Fruit fly (Drosophila melanogaster) whole organism, embryonic: ENCODE measurements around the gene CG14598.

ENCODE experiments used
- BEAF-32 ChIP-seq: fragments of 200-800 bp; sonication (Bioruptor generic); optimal IDR thresholded peaks from 3 replicates; lab custom pipeline; 2017; ENCODE audit warnings: missing biosample characterization, missing genetic modification characterization, mild to moderate bottlenecking, moderate library complexity, missing genetic modification reagents
- CG10147 ChIP-seq: fragments of 200-800 bp; sonication (Bioruptor generic); optimal IDR thresholded peaks from 2 replicates; lab custom pipeline; 2019; ENCODE audit warnings: missing biosample characterization, mild to moderate bottlenecking, missing genetic modification characterization, moderate library complexity
- CG11093 ChIP-seq: fragments of 200-800 bp; sonication (Bioruptor generic); IDR thresholded peaks from 3 replicates; pipeline ENCODE4 v1.3.6; 2022; ENCODE audit warnings: missing biosample characterization, missing genetic modification characterization
- CG11398 ChIP-seq: fragments of 200-800 bp; sonication (Bioruptor generic); optimal IDR thresholded peaks from 2 replicates; lab custom pipeline; 2016; ENCODE audit warnings: missing biosample characterization, missing genetic modification characterization
- CG12744 ChIP-seq: fragments of 200-800 bp; sonication (Bioruptor generic); optimal IDR thresholded peaks from 2 replicates; lab custom pipeline; 2016; ENCODE audit warnings: missing biosample characterization, missing genetic modification characterization
- CG14441 ChIP-seq: fragments of 200-800 bp; sonication (Bioruptor generic); IDR thresholded peaks from 2 replicates; pipeline ENCODE4 v1.3.6; 2022; ENCODE audit warnings: missing biosample characterization, missing genetic modification characterization
- CG1647 ChIP-seq: fragments of 200-800 bp; sonication (Bioruptor generic); optimal IDR thresholded peaks from 3 replicates; lab custom pipeline; 2016; ENCODE audit warnings: missing biosample characterization, missing genetic modification characterization
- CG16863 ChIP-seq: fragments of 200-800 bp; sonication (Bioruptor generic); optimal IDR thresholded peaks from 3 replicates; lab custom pipeline; 2016; ENCODE audit warnings: missing biosample characterization, missing genetic modification characterization
- CG17912 ChIP-seq: fragments of 200-800 bp; sonication (Bioruptor generic); optimal IDR thresholded peaks from 2 replicates; lab custom pipeline; 2018; ENCODE audit warnings: missing biosample characterization, mild to moderate bottlenecking, missing genetic modification characterization
- CG32532 ChIP-seq: fragments of 200-800 bp; sonication (Bioruptor generic); IDR thresholded peaks from 2 replicates; pipeline ENCODE4 v1.3.6; 2022; ENCODE audit warnings: missing biosample characterization, missing genetic modification characterization
- CG3726 ChIP-seq: fragments of 200-800 bp; sonication (Bioruptor generic); IDR thresholded peaks from 3 replicates; pipeline ENCODE4, ENCODE4 v1.3.6; 2022; ENCODE audit warnings: missing biosample characterization, missing genetic modification characterization
- CG7786 ChIP-seq: fragments of 200-800 bp; sonication (Bioruptor generic); optimal IDR thresholded peaks from 2 replicates; lab custom pipeline; 2016; ENCODE audit warnings: missing biosample characterization, missing genetic modification characterization
- CG7963 ChIP-seq: fragments of 200-800 bp; sonication (Bioruptor generic); IDR thresholded peaks from 3 replicates; pipeline ENCODE4 v1.3.6; 2022; ENCODE audit warnings: missing biosample characterization, missing genetic modification characterization; ENCODE audit not compliant: partially characterized antibody
- CG8924 ChIP-seq: fragments of 200-800 bp; optimal IDR thresholded peaks from 3 replicates; lab custom pipeline; 2019; ENCODE audit warnings: missing biosample characterization, mild to moderate bottlenecking, missing genetic modification characterization, moderate library complexity
- CTCF ChIP-seq: fragments of 200-800 bp; sonication (Bioruptor generic); optimal IDR thresholded peaks from 2 replicates; lab custom pipeline; 2017; ENCODE audit warnings: missing biosample characterization, mild to moderate bottlenecking, missing genetic modification characterization, moderate library complexity
- Deaf1 ChIP-seq: fragments of 200-800 bp; optimal IDR thresholded peaks from 3 replicates; lab custom pipeline; 2019; ENCODE audit warnings: missing biosample characterization, mild to moderate bottlenecking, missing genetic modification characterization, moderate library complexity
- Dfd ChIP-seq, 2 experiments: fragments of >200 bp; optimal IDR thresholded peaks; 2 replicates each; lab custom pipeline; 2017; ENCODE audit warnings: missing biosample characterization in 2 of 2, missing genetic modification characterization in 2 of 2
- Dip3 ChIP-seq: fragments of 200-800 bp; sonication (Bioruptor generic); optimal IDR thresholded peaks from 3 replicates; lab custom pipeline; 2016; ENCODE audit warnings: missing biosample characterization, missing genetic modification characterization
- Ets65A ChIP-seq: fragments of 200-800 bp; sonication (Bioruptor generic); peaks from one replicate; lab custom pipeline; 2016; ENCODE audit warnings: missing biosample characterization, missing genetic modification characterization
- Gsc ChIP-seq: fragments of 200-800 bp; sonication (Bioruptor generic); IDR thresholded peaks from 2 replicates; pipeline ENCODE4 v1.3.6; 2022; ENCODE audit warnings: missing biosample characterization, missing genetic modification characterization
- HLH4C ChIP-seq: fragments of 200-800 bp; sonication (Bioruptor generic); IDR thresholded peaks from 3 replicates; pipeline ENCODE4 v1.3.6; 2022; ENCODE audit warnings: missing biosample characterization, missing genetic modification characterization; ENCODE audit not compliant: partially characterized antibody
- HLH54F ChIP-seq: fragments of 200-800 bp; sonication (Bioruptor generic); optimal IDR thresholded peaks from 3 replicates; lab custom pipeline; 2016; ENCODE audit warnings: missing biosample characterization, missing genetic modification characterization
- Hey ChIP-seq: fragments of 200-800 bp; sonication (Bioruptor generic); optimal IDR thresholded peaks from 3 replicates; lab custom pipeline; 2018; ENCODE audit warnings: missing biosample characterization, mild to moderate bottlenecking, missing genetic modification characterization
- Hr78 ChIP-seq, 2 experiments: fragments of 200-800 bp in 1 of 2; fragments of >200 bp in 1 of 2; sonication (Bioruptor generic) in 1 of 2; optimal IDR thresholded peaks; 2 replicates each; lab custom pipeline; 2017 to 2019; ENCODE audit warnings: missing biosample characterization in 2 of 2, missing genetic modification characterization in 2 of 2, mild to moderate bottlenecking in 1 of 2, moderate library complexity in 1 of 2
- Jarid2 ChIP-seq: fragments of 200-800 bp; sonication (Bioruptor generic); optimal IDR thresholded peaks from 3 replicates; lab custom pipeline; 2017; ENCODE audit warnings: mild to moderate bottlenecking, missing biosample characterization, missing genetic modification reagents, missing genetic modification characterization
- Lhr ChIP-seq: fragments of 200-800 bp; sonication (Bioruptor generic); optimal IDR thresholded peaks from 3 replicates; lab custom pipeline; 2017; ENCODE audit warnings: mild to moderate bottlenecking, missing biosample characterization, missing genetic modification reagents, missing genetic modification characterization
- Max ChIP-seq: fragments of 200-800 bp; sonication (Bioruptor generic); optimal IDR thresholded peaks from 2 replicates; lab custom pipeline; 2016; ENCODE audit warnings: missing biosample characterization, mild to moderate bottlenecking, missing genetic modification characterization
- Meics ChIP-seq: fragments of 200-800 bp; sonication (Bioruptor generic); optimal IDR thresholded peaks from 2 replicates; lab custom pipeline; 2017; ENCODE audit warnings: missing biosample characterization, mild to moderate bottlenecking, missing genetic modification characterization
- Nf-YA ChIP-seq: fragments of 200-800 bp; sonication (Bioruptor generic); IDR thresholded peaks from 2 replicates; pipeline ENCODE4 v1.3.6; 2022; ENCODE audit warnings: missing biosample characterization, missing genetic modification characterization
- NfI ChIP-seq: fragments of 200-800 bp; sonication (Bioruptor generic); optimal IDR thresholded peaks from 3 replicates; lab custom pipeline; 2018; ENCODE audit warnings: missing biosample characterization, mild to moderate bottlenecking, missing genetic modification characterization, moderate library complexity
- Sin3A ChIP-seq: fragments of >200 bp; optimal IDR thresholded peaks from 2 replicates; lab custom pipeline; 2018
- Six4 ChIP-seq: fragments of 200-800 bp; sonication (Bioruptor generic); optimal IDR thresholded peaks from 2 replicates; lab custom pipeline; 2016; ENCODE audit warnings: missing biosample characterization, missing genetic modification characterization
- Trl ChIP-seq, 3 experiments: fragments of >200 bp in 2 of 3; fragments of 200-800 bp in 1 of 3; sonication (Bioruptor generic) in 1 of 3; optimal IDR thresholded peaks; 2 replicates in 1 of 3; 3 replicates in 2 of 3; lab custom pipeline; 2016 to 2017; ENCODE audit warnings: missing biosample characterization in 1 of 3, missing genetic modification characterization in 1 of 3
- Xrp1 ChIP-seq: fragments of 200-800 bp; sonication (Bioruptor generic); IDR thresholded peaks from 2 replicates; pipeline ENCODE4 v1.3.6; 2022; ENCODE audit warnings: missing biosample characterization, missing genetic modification characterization
- chinmo ChIP-seq: fragments of 200-800 bp; sonication (Bioruptor generic); IDR thresholded peaks from 4 replicates; pipeline ENCODE4 v1.3.6; 2022; ENCODE audit warnings: missing biosample characterization, missing genetic modification characterization; ENCODE audit not compliant: partially characterized antibody
- en ChIP-seq: fragments of 200-800 bp; sonication (Bioruptor generic); optimal IDR thresholded peaks from 2 replicates; lab custom pipeline; 2016; ENCODE audit warnings: missing biosample characterization, missing genetic modification characterization
- ewg ChIP-seq: fragments of 200-800 bp; sonication (Bioruptor generic); optimal IDR thresholded peaks from 3 replicates; lab custom pipeline; 2017; ENCODE audit warnings: mild to moderate bottlenecking, missing biosample characterization, missing genetic modification reagents, missing genetic modification characterization
- grn ChIP-seq: fragments of 200-800 bp; sonication (Bioruptor generic); optimal IDR thresholded peaks from 3 replicates; lab custom pipeline; 2017; ENCODE audit warnings: missing biosample characterization, missing genetic modification characterization
- lbe ChIP-seq: fragments of 200-800 bp; sonication (Bioruptor generic); optimal IDR thresholded peaks from 2 replicates; lab custom pipeline; 2016; ENCODE audit warnings: missing biosample characterization, mild to moderate bottlenecking, missing genetic modification characterization
- sc ChIP-seq, 3 experiments: fragments of >200 bp in 2 of 3; fragments of 200-800 bp in 1 of 3; sonication (Bioruptor generic) in 1 of 3; optimal IDR thresholded peaks; 2 replicates in 2 of 3; 3 replicates in 1 of 3; lab custom pipeline; 2017; ENCODE audit warnings: mild to moderate bottlenecking in 1 of 3, missing biosample characterization in 1 of 3, missing genetic modification characterization in 1 of 3, missing genetic modification reagents in 1 of 3
- sd ChIP-seq: fragments of 200-800 bp; sonication (Bioruptor generic); optimal IDR thresholded peaks from 3 replicates; lab custom pipeline; 2018; ENCODE audit warnings: missing biosample characterization, mild to moderate bottlenecking, missing genetic modification characterization, moderate library complexity
- twi ChIP-seq: fragments of 200-800 bp; optimal IDR thresholded peaks from 2 replicates; lab custom pipeline; 2019; ENCODE audit warnings: missing biosample characterization, mild to moderate bottlenecking, missing genetic modification characterization, moderate library complexity
- usp ChIP-seq: fragments of >200 bp; optimal IDR thresholded peaks from 2 replicates; lab custom pipeline; 2017; ENCODE audit warnings: missing biosample characterization, missing genetic modification characterization
- zf30C ChIP-seq: fragments of 200-800 bp; sonication (Bioruptor generic); optimal IDR thresholded peaks from 3 replicates; lab custom pipeline; 2018; ENCODE audit warnings: missing biosample characterization, mild to moderate bottlenecking, missing genetic modification characterization

The CG14598 gene

dm6 chr3R:7439306-7439810, at the start of gene CG14598:
Gene CG14598, plus strand, starts transcription at chr3R:7439760.
- TF ChIP-seq chinmo (GFP tag; lab: Robert Waterston, UW) (peak; percentile 72; the same call in 1 of the 4 replicates), CG32532 (GFP tag; lab: Robert Waterston, UW) (peak; percentile 40; the same call in 1 of the 2 replicates), sc (optimal IDR thresholded peaks at IDR 0.05; lab: Kevin White, UChicago) (no peak), sc (GFP tag; optimal IDR thresholded peaks at IDR 0.05; lab: Kevin White, UChicago) (no peak), Ets65A (GFP tag; lab: Kevin White, UChicago) (peak; percentile 83)

DNA sequence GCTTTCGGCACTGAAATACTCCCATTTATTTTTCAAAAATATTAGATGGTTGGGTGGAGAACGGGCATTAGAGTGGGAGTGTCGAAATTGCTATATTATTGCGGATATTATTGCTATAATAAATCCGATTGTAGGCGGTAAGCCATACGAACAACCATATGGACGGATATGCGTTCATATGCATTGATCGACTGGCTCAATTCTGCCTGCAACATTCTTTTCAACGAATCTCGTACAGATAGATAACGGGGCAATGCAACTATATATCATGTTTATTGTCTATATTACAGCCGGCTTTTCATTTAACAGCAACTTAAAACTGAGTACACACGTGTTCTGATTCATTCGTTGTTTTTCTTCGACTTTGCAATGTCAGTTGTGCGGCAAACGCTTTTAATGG, 48.4 kb upstream of the CG14598 start, which contains the start of gene CG42650:
CG42650 (plus strand) TSS at position 301 of the 400 bp plus-strand sequence.
- TF ChIP-seq Lhr (GFP tag; lab: Kevin White, UChicago), result no peak
- no peak for TF ChIP-seq Meics

dm6 chr3R:7394047-7394446, 45.5 kb upstream of the CG14598 start:
- TF ChIP-seq CTCF (GFP tag; lab: Kevin White, UChicago), result peak; percentile 79
- no peak for TF ChIP-seq CG1647
- TF ChIP-seq Trl (optimal IDR thresholded peaks at IDR 0.05; lab: Kevin White, UChicago), result peak; percentile 2 to 30
- TF ChIP-seq Trl (GFP tag; optimal IDR thresholded peaks at IDR 0.05; lab: Kevin White, UChicago), result no peak
- TF ChIP-seq HLH54F (GFP tag; lab: Kevin White, UChicago), result no peak
- TF ChIP-seq chinmo (GFP tag; lab: Robert Waterston, UW), result 0 out of 4 replicates have a peak, but pooled peaks have one; percentile 24
- TF ChIP-seq ewg (GFP tag; lab: Kevin White, UChicago), result peak; percentile 91
- peak; percentile 92 for TF ChIP-seq Deaf1
- TF ChIP-seq CG10147 (GFP tag; lab: Kevin White, UChicago), result no peak

DNA sequence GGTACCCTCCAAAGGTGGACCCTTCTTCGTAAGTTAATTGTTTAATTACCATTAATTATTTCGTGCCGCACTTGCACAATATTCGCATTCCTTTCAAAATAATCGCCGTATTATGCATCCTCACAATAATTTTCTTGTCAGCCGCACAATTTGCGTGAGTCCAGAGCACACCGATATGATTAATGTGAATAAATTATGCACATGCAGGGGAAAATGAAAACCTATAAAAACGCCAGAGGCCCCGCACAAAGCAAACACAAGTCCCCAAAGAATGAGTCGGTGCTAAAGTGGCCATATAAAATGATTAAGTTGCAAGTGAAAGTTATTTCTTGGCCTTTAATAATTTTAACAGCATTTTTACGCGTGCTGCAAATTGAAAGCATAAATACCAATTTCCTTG, 33.0 kb upstream of the CG14598 start, which contains the start of gene Ir84a:
Ir84a (plus strand) TSS at position 301 of the 400 bp plus-strand sequence.
- TF ChIP-seq en (GFP tag; lab: Kevin White, UChicago), result no peak
- no peak for TF ChIP-seq Jarid2 (GFP tag; lab: Kevin White, UChicago)
- TF ChIP-seq zf30C, result no peak
- no peak for TF ChIP-seq usp
- TF ChIP-seq Dfd (GFP tag; optimal IDR thresholded peaks at IDR 0.05; lab: Kevin White, UChicago), result no peak
- no peak for TF ChIP-seq Xrp1
- TF ChIP-seq sd (tag; lab: Kevin White, UChicago), result no peak
- TF ChIP-seq CG17912 (GFP tag; lab: Kevin White, UChicago), result no peak
- no peak for TF ChIP-seq NfI (GFP tag; lab: Kevin White, UChicago)
- TF ChIP-seq Six4 (GFP tag; lab: Kevin White, UChicago), result no peak
- no peak for TF ChIP-seq lbe
- TF ChIP-seq grn (GFP tag; lab: Kevin White, UChicago), result no peak
- no peak for TF ChIP-seq Gsc (GFP tag; lab: Robert Waterston, UW)
- no peak for TF ChIP-seq CG3726 (GFP tag; lab: Robert Waterston, UW)
- TF ChIP-seq CG7786 (GFP tag; lab: Kevin White, UChicago), result no peak
- TF ChIP-seq CG8924 (tag; lab: Kevin White, UChicago), result no peak
- TF ChIP-seq, all 482 proteins: peak for 0

- TF ChIP-seq Max (GFP tag; lab: Kevin White, UChicago) (no peak), CG16863 (no peak), Hey (tag; lab: Kevin White, UChicago) (no peak), Dip3 (no peak), twi (no peak), BEAF-32 (no peak), Sin3A (lab: Kevin White, UChicago) (no peak), Hr78 (GFP tag; optimal IDR thresholded peaks at IDR 0.05; lab: Kevin White, UChicago) (no peak), CG7963 (GFP tag; lab: Robert Waterston, UW) (no peak), HLH4C (GFP tag; lab: Robert Waterston, UW) (no peak), CG12744 (GFP tag; lab: Kevin White, UChicago) (no peak), sc (optimal IDR thresholded peaks at IDR 0.05; lab: Kevin White, UChicago) (no peak), sc (GFP tag; optimal IDR thresholded peaks at IDR 0.05; lab: Kevin White, UChicago) (no peak), CG14441 (no peak), CG11398 (GFP tag; lab: Kevin White, UChicago) (no peak), Nf-YA (GFP tag; lab: Robert Waterston, UW) (no peak), CG11093 (no peak)
These were observed 19.1 kb upstream of the CG14598 start, which contains the start of gene wa-cup for dm6 chr3R:7420465-7420864. Gene wa-cup, plus strand, starts transcription at chr3R:7420765.
